Worm (Caenorhabditis elegans) whole organism, early embryonic: ENCODE measurements around the gene vps-53.

Source experiments
- F13C5.2 ChIP-seq: sonication (generic microtip); optimal IDR thresholded peaks from 2 replicates; lab custom pipeline; 2017; ENCODE audit warnings: mild to moderate bottlenecking, missing genetic modification characterization, inconsistent platforms, missing compliant biosample characterization
- ama-1 ChIP-seq: fragments of 150-350 bp; optimal IDR thresholded peaks from 2 replicates; lab custom pipeline; 2014
- flt-1 ChIP-seq: fragments of 200-800 bp; sonication (Bioruptor generic); IDR thresholded peaks from 2 replicates; pipeline ENCODE4 v1.3.6; 2022; ENCODE audit warnings: missing genetic modification characterization, missing compliant biosample characterization
- sea-1 ChIP-seq: fragments of 200-800 bp; sonication (Bioruptor generic); conservative IDR thresholded peaks from 2 replicates; pipeline ENCODE4 v1.3.6; 2022; ENCODE audit warnings: missing genetic modification characterization, missing compliant biosample characterization

- TF ChIP-seq sea-1 (GFP tag; lab: Robert Waterston, UW): no peak
- no peak for TF ChIP-seq ama-1
- no peak for TF ChIP-seq flt-1 (GFP tag; lab: Robert Waterston, UW)
- no peak for TF ChIP-seq F13C5.2
Measured at ce11 chrIII:9775916-9776315, 18.6 kb upstream of the vps-53 start.
